Worm (Caenorhabditis elegans) whole organism, L4 larva: Measurements from ENCODE around the gene rop-1.
A peak's percentile ranks its signal among the peaks of the same experiment; 100 is the strongest.

Experiments
- F37D6.2 ChIP-seq: sonication (generic microtip); optimal IDR thresholded peaks from 2 replicates; lab custom pipeline; 2016; ENCODE audit warnings: mild to moderate bottlenecking, missing genetic modification characterization, missing compliant biosample characterization
- T26A8.4 ChIP-seq: fragments of 200-800 bp; sonication (Bioruptor generic); IDR thresholded peaks from 2 replicates; pipeline ENCODE4 v1.3.6; 2022; ENCODE audit warnings: missing genetic modification characterization, missing compliant biosample characterization
- Y5F2A.4 ChIP-seq: fragments of 200-800 bp; sonication (Bioruptor generic); optimal IDR thresholded peaks from 2 replicates; lab custom pipeline; 2018; ENCODE audit warnings: mild to moderate bottlenecking, missing genetic modification characterization, missing compliant biosample characterization
- ZK337.2 ChIP-seq: fragments of 200-800 bp; sonication (Bioruptor generic); IDR thresholded peaks from 2 replicates; pipeline ENCODE4 v1.3.6; 2022; ENCODE audit warnings: missing genetic modification reagents, missing genetic modification characterization, missing compliant biosample characterization
- aha-1 ChIP-seq: fragments of 150-350 bp; peaks from one replicate; lab custom pipeline; 2014; ENCODE audit warnings: missing biosample characterization, missing genetic modification characterization
- ama-1 ChIP-seq: fragments of 150-350 bp; optimal IDR thresholded peaks from 2 replicates; lab custom pipeline; 2014; ENCODE audit warnings: inconsistent platforms, mixed read lengths
- attf-4 ChIP-seq: sonication (generic microtip); optimal IDR thresholded peaks from 3 replicates; lab custom pipeline; 2017; ENCODE audit warnings: missing biosample characterization, missing genetic modification characterization
- ceh-28 ChIP-seq: fragments of 150-350 bp; optimal IDR thresholded peaks from 2 replicates; lab custom pipeline; 2014; ENCODE audit warnings: missing biosample characterization, missing genetic modification reagents, missing genetic modification characterization
- ceh-32 ChIP-seq: sonication (generic microtip); optimal IDR thresholded peaks from 2 replicates; lab custom pipeline; 2016; ENCODE audit warnings: mild to moderate bottlenecking, missing genetic modification characterization, missing compliant biosample characterization; ENCODE audit not compliant: poor library complexity
- ceh-44 ChIP-seq: fragments of 200-800 bp; sonication (Bioruptor generic); IDR thresholded peaks from 2 replicates; pipeline ENCODE4 v1.3.6; 2022; ENCODE audit warnings: missing genetic modification reagents, missing genetic modification characterization, missing compliant biosample characterization
- daf-16 ChIP-seq, 3 experiments: sonication (generic microtip); optimal IDR thresholded peaks; 2 replicates each; lab custom pipeline; 2016 to 2017; ENCODE audit warnings: missing genetic modification characterization in 3 of 3, missing genetic modification reagents in 3 of 3, mild to moderate bottlenecking in 2 of 3, missing compliant biosample characterization in 2 of 3, missing biosample characterization in 1 of 3, moderate library complexity in 1 of 3
- dmd-6 ChIP-seq: fragments of 200-800 bp; sonication (Bioruptor generic); IDR thresholded peaks from 2 replicates; pipeline ENCODE4 v1.3.6; 2022; ENCODE audit warnings: missing genetic modification reagents, missing genetic modification characterization, missing compliant biosample characterization
- dve-1 ChIP-seq: sonication (generic microtip); optimal IDR thresholded peaks from 2 replicates; lab custom pipeline; 2017; ENCODE audit warnings: antibody characterized with exemption, mild to moderate bottlenecking, missing genetic modification characterization, missing compliant biosample characterization; ENCODE audit not compliant: insufficient read depth
- egl-27 ChIP-seq: sonication (generic microtip); optimal IDR thresholded peaks from 3 replicates; lab custom pipeline; 2017; ENCODE audit warnings: missing biosample characterization, missing genetic modification reagents, missing genetic modification characterization
- fkh-10 ChIP-seq: fragments of 150-350 bp; optimal IDR thresholded peaks from 2 replicates; lab custom pipeline; 2014; ENCODE audit warnings: missing biosample characterization, missing genetic modification reagents, missing genetic modification characterization
- gei-8 ChIP-seq: fragments of 200-800 bp; sonication (Bioruptor generic); optimal IDR thresholded peaks from 2 replicates; lab custom pipeline; 2018; ENCODE audit warnings: mild to moderate bottlenecking, missing genetic modification characterization, missing compliant biosample characterization
- hif-1 ChIP-seq, 2 experiments: sonication (generic microtip); optimal IDR thresholded peaks; 2 replicates each; lab custom pipeline; 2016 to 2017; ENCODE audit warnings: missing compliant biosample characterization in 2 of 2, missing genetic modification characterization in 2 of 2, missing genetic modification reagents in 2 of 2, missing genotype in 2 of 2, mild to moderate bottlenecking in 1 of 2
- hlh-11 ChIP-seq: fragments of 200-800 bp; sonication (Bioruptor generic); optimal IDR thresholded peaks from 2 replicates; lab custom pipeline; 2018; ENCODE audit warnings: mild to moderate bottlenecking, missing genetic modification characterization, missing compliant biosample characterization
- hlh-30 ChIP-seq: sonication (generic microtip); optimal IDR thresholded peaks from 2 replicates; lab custom pipeline; 2017; ENCODE audit warnings: antibody characterized with exemption, mild to moderate bottlenecking, missing genetic modification characterization, missing compliant biosample characterization; ENCODE audit not compliant: insufficient read depth
- hmg-1.1 ChIP-seq: fragments of 200-800 bp; sonication (Bioruptor generic); IDR thresholded peaks from 2 replicates; pipeline ENCODE4 v1.3.6; 2022; ENCODE audit warnings: missing genetic modification reagents, missing genetic modification characterization, missing compliant biosample characterization
- lim-7 ChIP-seq: fragments of 200-800 bp; sonication (Bioruptor generic); IDR thresholded peaks from 2 replicates; pipeline ENCODE4 v1.3.6; 2022; ENCODE audit warnings: missing genetic modification characterization, missing compliant biosample characterization
- lin-39 ChIP-seq: fragments of 150-350 bp; optimal IDR thresholded peaks from 2 replicates; lab custom pipeline; 2014; ENCODE audit warnings: missing biosample characterization, missing genetic modification reagents, missing genetic modification characterization
- madf-9 ChIP-seq: fragments of 200-800 bp; sonication (Bioruptor generic); conservative IDR thresholded peaks from 2 replicates; pipeline ENCODE4 v1.3.6; 2022; ENCODE audit warnings: missing genetic modification reagents, missing genetic modification characterization, missing compliant biosample characterization
- mdl-1 ChIP-seq, 2 experiments: fragments of 150-350 bp in 1 of 2; sonication (generic microtip) in 1 of 2; optimal IDR thresholded peaks; 2 replicates each; lab custom pipeline; 2014 to 2017; ENCODE audit warnings: missing biosample characterization in 2 of 2, missing genetic modification characterization in 2 of 2
- mdt-29 ChIP-seq: fragments of 200-800 bp; sonication (Bioruptor generic); IDR thresholded peaks from 2 replicates; pipeline ENCODE4 v1.3.6; 2022; ENCODE audit warnings: missing genetic modification reagents, missing genetic modification characterization, missing compliant biosample characterization
- mep-1 ChIP-seq: fragments of 150-350 bp; sonication (generic microtip); optimal IDR thresholded peaks from 3 replicates; lab custom pipeline; 2014; ENCODE audit warnings: missing biosample characterization, missing genetic modification characterization
- mes-2 ChIP-seq: sonication (generic microtip); optimal IDR thresholded peaks from 2 replicates; lab custom pipeline; 2016; ENCODE audit warnings: missing genotype, mild to moderate bottlenecking, missing genetic modification characterization, missing compliant biosample characterization; ENCODE audit not compliant: poor library complexity, severe bottlenecking
- nhr-28 ChIP-seq: fragments of 150-350 bp; optimal IDR thresholded peaks from 2 replicates; lab custom pipeline; 2014; ENCODE audit warnings: missing biosample characterization, missing genetic modification characterization
- nhr-42 ChIP-seq: fragments of 200-800 bp; sonication (Bioruptor generic); IDR thresholded peaks from 2 replicates; pipeline ENCODE4 v1.3.6; 2022; ENCODE audit warnings: missing genetic modification characterization, missing compliant biosample characterization
- nhr-6 ChIP-seq: fragments of 150-350 bp; optimal IDR thresholded peaks from 2 replicates; lab custom pipeline; 2014; ENCODE audit warnings: missing biosample characterization, missing genetic modification characterization
- nhr-77 ChIP-seq: fragments of 150-350 bp; optimal IDR thresholded peaks from 2 replicates; lab custom pipeline; 2014; ENCODE audit warnings: missing biosample characterization, missing genetic modification characterization
- pha-4 ChIP-seq, 2 experiments: fragments of 150-350 bp in 1 of 2; fragments of 200-800 bp in 1 of 2; sonication (Bioruptor generic) in 1 of 2; IDR thresholded peaks in 1 of 2; optimal IDR thresholded peaks in 1 of 2; 2 replicates each; pipeline versions ENCODE4 v1.3.6 to Lab custom; 2014 to 2022; ENCODE audit warnings: missing genetic modification characterization in 2 of 2, missing genetic modification reagents in 2 of 2, missing biosample characterization in 1 of 2, missing compliant biosample characterization in 1 of 2
- rbr-2 ChIP-seq: sonication (generic microtip); optimal IDR thresholded peaks from 2 replicates; lab custom pipeline; 2016; ENCODE audit warnings: missing genotype, missing genetic modification characterization, missing compliant biosample characterization
- sdz-12 ChIP-seq: fragments of 200-800 bp; sonication (Bioruptor generic); optimal IDR thresholded peaks from 2 replicates; lab custom pipeline; 2018; ENCODE audit warnings: mild to moderate bottlenecking, missing genetic modification characterization, missing compliant biosample characterization
- set-16 ChIP-seq: fragments of 200-800 bp; sonication (Bioruptor generic); IDR thresholded peaks from 2 replicates; pipeline ENCODE4 v1.3.6; 2022; ENCODE audit warnings: missing genetic modification reagents, missing genetic modification characterization, missing compliant biosample characterization
- snpc-4 ChIP-seq: fragments of 150-350 bp; optimal IDR thresholded peaks from 2 replicates; lab custom pipeline; 2014; ENCODE audit warnings: missing biosample characterization, missing genetic modification characterization
- spr-1 ChIP-seq: sonication (generic microtip); optimal IDR thresholded peaks from 2 replicates; lab custom pipeline; 2016; ENCODE audit warnings: mild to moderate bottlenecking, missing genetic modification characterization, missing compliant biosample characterization
- spr-3 ChIP-seq: fragments of 200-800 bp; sonication (Bioruptor generic); optimal IDR thresholded peaks from 2 replicates; lab custom pipeline; 2018; ENCODE audit warnings: mild to moderate bottlenecking, missing genetic modification characterization, missing compliant biosample characterization
- unc-130 ChIP-seq: sonication (generic microtip); optimal IDR thresholded peaks from 2 replicates; lab custom pipeline; 2016; ENCODE audit warnings: missing genetic modification reagents, missing genetic modification characterization, missing compliant biosample characterization
- unc-62 ChIP-seq, 3 experiments: fragments of 150-350 bp in 1 of 3; sonication (generic microtip); optimal IDR thresholded peaks in 2 of 3; peaks in 1 of 3; 1 replicate in 1 of 3; 2 replicates in 2 of 3; lab custom pipeline; 2014 to 2017; ENCODE audit warnings: missing biosample characterization in 3 of 3, missing genetic modification characterization in 3 of 3, missing genetic modification reagents in 3 of 3, missing genotype in 1 of 3
- zag-1 ChIP-seq: fragments of 150-350 bp; optimal IDR thresholded peaks from 2 replicates; lab custom pipeline; 2014; ENCODE audit warnings: missing biosample characterization, missing genetic modification characterization
- zip-11 ChIP-seq: fragments of 200-800 bp; sonication (Bioruptor generic); IDR thresholded peaks from 2 replicates; pipeline ENCODE4 v1.3.6; 2022; ENCODE audit warnings: missing genetic modification characterization, missing compliant biosample characterization
- zip-2 ChIP-seq: fragments of 150-350 bp; optimal IDR thresholded peaks from 2 replicates; lab custom pipeline; 2014; ENCODE audit warnings: missing biosample characterization, missing genetic modification characterization

The rop-1 gene

ce11 chrV:10247673-10248239, 7.1 kb downstream of the rop-1 start (continued):
- TF ChIP-seq egl-27 (tag; lab: Kevin White, UChicago), result no peak
- no peak for TF ChIP-seq spr-3 (GFP tag; lab: Kevin White, UChicago)
- TF ChIP-seq mdl-1 (tag; optimal IDR thresholded peaks at IDR 0.05; lab: Kevin White, UChicago), result no peak
- TF ChIP-seq zip-2 (tag; lab: Kevin White, UChicago), result no peak
- no peak for TF ChIP-seq gei-8
- no peak for TF ChIP-seq hmg-1.1 (GFP tag; lab: Robert Waterston, UW)
- TF ChIP-seq hlh-11, result no peak
- TF ChIP-seq fkh-10 (GFP tag; lab: Kevin White, UChicago), result no peak
- no peak for TF ChIP-seq attf-4 (tag; lab: Kevin White, UChicago)
- no peak for TF ChIP-seq lin-39 (tag; lab: Kevin White, UChicago)
- TF ChIP-seq ceh-32 (tag; lab: Kevin White, UChicago), result no peak
- no peak for TF ChIP-seq spr-1 (tag; lab: Kevin White, UChicago)
- TF ChIP-seq unc-130, result no peak
- TF ChIP-seq lim-7 (GFP tag; lab: Robert Waterston, UW), result no peak

ce11 chrV:10246967-10247366, 7.9 kb downstream of the rop-1 start:
- TF ChIP-seq ama-1 (lab: Kevin White, UChicago), result peak; percentile 1
- no peak for TF ChIP-seq nhr-77
- peak in 1 of 2 experiments; percentile 68 for TF ChIP-seq hif-1 (tag; optimal IDR thresholded peaks at IDR 0.05; lab: Kevin White, UChicago)
- peak; percentile 15 for TF ChIP-seq dve-1 (tag; lab: Kevin White, UChicago)
- peak; percentile 39 for TF ChIP-seq mes-2 (tag; lab: Kevin White, UChicago)
- TF ChIP-seq dmd-6 (GFP tag; lab: Robert Waterston, UW), result peak; percentile 31
- TF ChIP-seq set-16 (GFP tag; lab: Robert Waterston, UW), result peak; percentile 52
- TF ChIP-seq T26A8.4, result peak; percentile 33; the same call in 1 of the 2 replicates
- TF ChIP-seq hlh-30 (tag; lab: Kevin White, UChicago), result peak; percentile 78
- TF ChIP-seq aha-1 (tag; lab: Kevin White, UChicago), result no peak
- peak in 1 of 2 experiments; percentile 32 for TF ChIP-seq daf-16 (GFP tag; optimal IDR thresholded peaks at IDR 0.05; lab: Kevin White, UChicago)
- TF ChIP-seq daf-16 (tag; optimal IDR thresholded peaks at IDR 0.05; lab: Kevin White, UChicago), result peak; percentile 84
- no peak for TF ChIP-seq nhr-42 (GFP tag; lab: Robert Waterston, UW)
- no peak for TF ChIP-seq ceh-44 (GFP tag; lab: Robert Waterston, UW)
- peak; percentile 65 for TF ChIP-seq hlh-11
- TF ChIP-seq mdl-1 (tag; optimal IDR thresholded peaks at IDR 0.05; lab: Kevin White, UChicago), result peak; percentile 14 to 81
- peak; percentile 21 for TF ChIP-seq rbr-2 (tag; lab: Kevin White, UChicago)
- no peak for TF ChIP-seq pha-4 (GFP tag; IDR thresholded peaks at IDR 0.05; lab: Robert Waterston, UW)
- TF ChIP-seq pha-4 (tag; optimal IDR thresholded peaks at IDR 0.05; lab: Kevin White, UChicago), result no peak
- no peak for TF ChIP-seq unc-130
- no peak for TF ChIP-seq zag-1
- peak; percentile 85 for TF ChIP-seq madf-9 (GFP tag; lab: Robert Waterston, UW)

- TF ChIP-seq ZK337.2 (GFP tag; lab: Robert Waterston, UW) (0 out of 2 replicates have a peak, but pooled peaks have one; percentile 23), pha-4 (GFP tag; IDR thresholded peaks at IDR 0.05; lab: Robert Waterston, UW) (no peak), pha-4 (tag; optimal IDR thresholded peaks at IDR 0.05; lab: Kevin White, UChicago) (no peak), unc-62 (GFP tag; optimal IDR thresholded peaks at IDR 0.05 in 1 of 2; lab: Kevin White, UChicago) (peak in 1 of 2 experiments; percentile 95), unc-62 (tag; optimal IDR thresholded peaks at IDR 0.05; lab: Kevin White, UChicago) (no peak), zip-11 (GFP tag; lab: Robert Waterston, UW) (no peak), snpc-4 (tag; lab: Kevin White, UChicago) (no peak), F37D6.2 (tag; lab: Kevin White, UChicago) (no peak), hif-1 (tag; optimal IDR thresholded peaks at IDR 0.05; lab: Kevin White, UChicago) (peak in 1 of 2 experiments; percentile 19), lim-7 (GFP tag; lab: Robert Waterston, UW) (no peak), mdl-1 (tag; optimal IDR thresholded peaks at IDR 0.05; lab: Kevin White, UChicago) (peak; percentile 22 to 98), ceh-28 (no peak), sdz-12 (GFP tag; lab: Kevin White, UChicago) (no peak), dve-1 (tag; lab: Kevin White, UChicago) (peak; percentile 40), fkh-10 (GFP tag; lab: Kevin White, UChicago) (peak; percentile 87), nhr-6 (no peak), ceh-32 (tag; lab: Kevin White, UChicago) (no peak), Y5F2A.4 (GFP tag; lab: Kevin White, UChicago) (no peak), mdt-29 (GFP tag; lab: Robert Waterston, UW) (no peak), hlh-11 (peak; percentile 40), nhr-28 (tag; lab: Kevin White, UChicago) (peak; percentile 78), mep-1 (tag; lab: Kevin White, UChicago) (peak; percentile 57), attf-4 (tag; lab: Kevin White, UChicago) (no peak)
Measured at ce11 chrV:10246443-10246885, 8.4 kb downstream of the rop-1 start.
